Fruit fly (Drosophila melanogaster): Measurements from ENCODE around the gene Arl5.

The Arl5 gene

DNA sequence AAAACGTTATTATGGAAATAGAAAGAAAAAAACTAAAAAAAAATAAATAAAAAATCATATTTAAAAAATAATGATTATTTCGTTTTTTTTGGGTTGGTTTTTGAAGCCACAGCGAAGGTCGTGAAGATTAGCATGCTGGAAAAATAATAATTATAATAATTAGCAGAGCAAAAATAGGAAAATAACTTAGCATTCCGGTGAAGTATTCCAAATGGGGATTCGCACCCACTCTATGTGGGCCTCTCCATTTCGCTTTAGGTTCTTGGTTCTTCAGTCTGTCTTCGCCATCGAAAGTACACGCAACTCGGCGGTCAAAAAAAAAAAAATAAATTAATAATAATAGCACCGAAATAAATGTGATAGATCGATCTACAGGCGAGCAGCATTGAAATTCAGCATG is 28.6 kb upstream of the Arl5 start, which contains the start of gene CG34462:
Gene CG34462, plus strand, starts transcription at position 301 of the 400 bp plus-strand sequence.
- TF ChIP-seq fru (GFP tag; optimal IDR thresholded peaks at IDR 0.05): no peak
- no peak for TF ChIP-seq N (GFP tag; optimal IDR thresholded peaks at IDR 0.05)
- TF ChIP-seq GATAd (GFP tag; optimal IDR thresholded peaks at IDR 0.05): no peak
- TF ChIP-seq Sp1 (GFP tag; optimal IDR thresholded peaks at IDR 0.05): no peak
- no peak for TF ChIP-seq Dif (GFP tag; optimal IDR thresholded peaks at IDR 0.05; ENCODE audit: partially characterized antibody)
- no peak for TF ChIP-seq psq (GFP tag; optimal IDR thresholded peaks at IDR 0.05)
- no peak for TF ChIP-seq br (GFP tag; optimal IDR thresholded peaks at IDR 0.05)
- no peak for TF ChIP-seq dl (GFP tag; optimal IDR thresholded peaks at IDR 0.05; ENCODE audit: insufficient read depth in 1 of 2, partially characterized antibody in 2 of 2)

DNA sequence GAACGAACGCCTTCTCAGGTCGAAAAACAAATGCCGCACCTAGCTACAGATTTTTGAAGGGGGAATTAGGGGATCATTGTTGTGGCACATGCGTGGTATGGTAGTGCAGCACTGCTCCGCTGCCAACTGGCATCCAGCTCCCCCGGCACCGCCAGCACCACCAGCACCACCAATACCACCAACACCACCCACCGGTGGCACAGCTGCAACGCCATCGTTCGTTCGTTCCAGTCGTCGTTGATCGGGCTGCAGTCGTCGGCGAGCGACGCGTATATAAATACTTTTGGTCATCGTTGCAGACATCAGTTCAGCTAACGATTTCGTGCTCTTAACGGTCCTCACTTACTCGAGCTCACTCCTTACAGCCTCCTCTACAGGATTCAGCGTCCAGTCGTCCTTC is 25.9 kb upstream of the Arl5 start, which contains the start of gene CG34461:
Gene CG34461, plus strand, starts transcription at position 301 of the 400 bp plus-strand sequence.
- no peak for TF ChIP-seq usp (GFP tag; optimal IDR thresholded peaks at IDR 0.05)
- no peak for TF ChIP-seq pan (optimal IDR thresholded peaks at IDR 0.05)
- TF ChIP-seq rgr (GFP tag; optimal IDR thresholded peaks at IDR 0.05): no peak
- TF ChIP-seq HLH106 (tag; optimal IDR thresholded peaks at IDR 0.05): no peak
- TF ChIP-seq Myc (optimal IDR thresholded peaks at IDR 0.05): no peak
- TF ChIP-seq sv (GFP tag; optimal IDR thresholded peaks at IDR 0.05): no peak
- TF ChIP-seq Dfd (GFP tag; optimal IDR thresholded peaks at IDR 0.05): no peak
- TF ChIP-seq h (GFP tag; optimal IDR thresholded peaks at IDR 0.05): no peak
- TF ChIP-seq dl (GFP tag; optimal IDR thresholded peaks at IDR 0.05; ENCODE audit: insufficient read depth in 1 of 2, partially characterized antibody in 2 of 2): no peak
- TF ChIP-seq sage (GFP tag; optimal IDR thresholded peaks at IDR 0.05): no peak
- TF ChIP-seq foxo (GFP tag; optimal IDR thresholded peaks at IDR 0.05): no peak

DNA sequence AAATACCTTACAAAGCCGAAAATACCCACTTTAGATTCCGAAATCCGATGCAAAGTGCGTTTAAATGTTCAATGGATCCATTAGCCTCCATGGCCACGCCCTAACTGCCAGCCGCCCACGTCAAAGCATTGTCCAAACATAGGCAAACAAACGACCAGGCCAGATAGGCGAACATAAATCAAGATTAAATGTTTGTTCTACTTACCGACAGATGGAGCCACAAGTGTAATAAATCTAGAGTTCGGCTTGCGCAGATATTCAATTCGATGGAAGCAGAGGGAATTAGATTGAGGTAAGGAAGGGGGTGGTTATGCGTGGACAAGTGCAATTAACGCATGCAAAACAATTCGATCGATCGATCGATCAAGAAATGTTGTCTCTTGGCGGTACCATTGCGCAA is 24.2 kb upstream of the Arl5 start:
- TF ChIP-seq Vsx2 (GFP tag; optimal IDR thresholded peaks at IDR 0.05; ENCODE audit: partially characterized antibody) (no peak), N (GFP tag; optimal IDR thresholded peaks at IDR 0.05) (no peak), dmrt93B (GFP tag; optimal IDR thresholded peaks at IDR 0.05) (no peak), Dfd (GFP tag; optimal IDR thresholded peaks at IDR 0.05) (no peak), Hnf4 (GFP tag; optimal IDR thresholded peaks at IDR 0.05) (no peak), woc (GFP tag; optimal IDR thresholded peaks at IDR 0.05) (no peak), pan (optimal IDR thresholded peaks at IDR 0.05) (no peak), usp (GFP tag; optimal IDR thresholded peaks at IDR 0.05) (no peak), GATAd (GFP tag; optimal IDR thresholded peaks at IDR 0.05) (no peak), Hr78 (GFP tag; optimal IDR thresholded peaks at IDR 0.05) (no peak), Abd-B (GFP tag; optimal IDR thresholded peaks at IDR 0.05) (no peak), Mio (GFP tag; optimal IDR thresholded peaks at IDR 0.05) (no peak), dsf (GFP tag; optimal IDR thresholded peaks at IDR 0.05; ENCODE audit: borderline replicate concordance) (no peak), Dif (GFP tag; optimal IDR thresholded peaks at IDR 0.05; ENCODE audit: partially characterized antibody) (no peak)

DNA sequence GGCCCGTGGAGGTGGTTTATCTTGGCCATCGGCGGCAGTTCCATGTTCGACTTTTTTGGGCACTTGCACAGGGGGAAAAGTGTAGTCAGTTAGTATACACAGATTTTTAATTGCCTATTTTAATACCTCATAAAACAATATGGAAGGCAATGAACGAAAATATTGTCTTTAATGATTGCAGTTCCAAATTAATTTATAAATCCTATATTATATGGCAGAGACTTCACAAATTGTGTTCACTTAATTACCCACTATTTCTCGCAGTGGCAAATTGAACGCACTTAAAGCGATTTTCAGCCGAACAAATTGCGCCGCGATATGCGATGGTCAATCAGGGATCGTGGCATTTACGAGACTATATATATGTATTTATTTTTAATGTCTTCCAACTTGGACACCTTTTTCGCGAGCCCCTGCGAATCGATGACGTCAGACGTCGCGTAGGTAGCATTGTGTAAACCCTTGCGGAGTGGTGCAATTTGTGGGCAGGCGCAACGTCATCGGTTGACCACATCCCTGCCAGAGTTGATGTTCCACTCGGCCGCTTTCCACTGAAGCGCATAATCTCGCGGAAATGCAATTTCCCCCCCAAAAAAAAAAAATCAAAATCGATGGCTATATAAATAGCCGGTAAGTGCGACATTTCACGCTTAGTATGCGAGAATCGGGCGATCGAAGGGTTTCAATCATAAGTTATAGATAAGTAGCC is 20.6 kb upstream of the Arl5 start, which contains the start of gene CG13670:
Gene CG13670, plus strand, starts transcription at position 659 of the 709 bp plus-strand sequence.
- TF ChIP-seq h (GFP tag; optimal IDR thresholded peaks at IDR 0.05) (peak; percentile 37), Hr78 (GFP tag; optimal IDR thresholded peaks at IDR 0.05) (no peak), HLH106 (tag; optimal IDR thresholded peaks at IDR 0.05) (peak; percentile 28), dmrt93B (GFP tag; optimal IDR thresholded peaks at IDR 0.05) (peak; percentile 8)

DNA sequence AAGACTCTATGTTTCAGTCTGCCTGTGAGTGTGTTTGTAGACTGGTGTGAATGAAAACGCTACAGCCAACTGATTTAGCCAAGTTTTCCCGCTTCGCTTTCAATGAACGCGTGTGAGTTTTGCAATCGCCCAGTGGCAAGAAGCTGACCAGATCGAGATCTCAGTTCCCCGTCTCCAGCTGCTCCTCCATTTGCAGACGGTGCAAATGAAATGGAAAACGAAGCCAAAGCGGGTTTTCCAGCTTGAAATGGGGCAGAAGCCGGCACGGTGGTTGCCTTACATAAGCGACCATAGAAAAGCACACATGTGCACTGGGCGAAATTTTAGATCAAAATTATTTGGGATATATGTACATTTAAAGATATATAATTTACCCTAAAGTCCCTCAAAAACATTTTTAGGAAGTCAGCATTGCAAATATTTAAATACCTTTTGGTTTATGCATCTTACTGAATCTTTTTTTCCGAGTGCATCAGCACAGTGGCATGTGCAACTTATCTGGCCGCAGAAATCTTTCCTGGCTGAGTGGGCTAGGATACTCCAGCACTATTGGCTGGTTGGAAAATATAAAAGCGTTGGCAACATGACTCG is 19.4 kb upstream of the Arl5 start, which contains the start of gene CG43059:
Gene CG43059, minus strand, starts transcription at position 51 of the 591 bp plus-strand sequence.
- no peak for TF ChIP-seq Dif (GFP tag; optimal IDR thresholded peaks at IDR 0.05; ENCODE audit: partially characterized antibody)

DNA sequence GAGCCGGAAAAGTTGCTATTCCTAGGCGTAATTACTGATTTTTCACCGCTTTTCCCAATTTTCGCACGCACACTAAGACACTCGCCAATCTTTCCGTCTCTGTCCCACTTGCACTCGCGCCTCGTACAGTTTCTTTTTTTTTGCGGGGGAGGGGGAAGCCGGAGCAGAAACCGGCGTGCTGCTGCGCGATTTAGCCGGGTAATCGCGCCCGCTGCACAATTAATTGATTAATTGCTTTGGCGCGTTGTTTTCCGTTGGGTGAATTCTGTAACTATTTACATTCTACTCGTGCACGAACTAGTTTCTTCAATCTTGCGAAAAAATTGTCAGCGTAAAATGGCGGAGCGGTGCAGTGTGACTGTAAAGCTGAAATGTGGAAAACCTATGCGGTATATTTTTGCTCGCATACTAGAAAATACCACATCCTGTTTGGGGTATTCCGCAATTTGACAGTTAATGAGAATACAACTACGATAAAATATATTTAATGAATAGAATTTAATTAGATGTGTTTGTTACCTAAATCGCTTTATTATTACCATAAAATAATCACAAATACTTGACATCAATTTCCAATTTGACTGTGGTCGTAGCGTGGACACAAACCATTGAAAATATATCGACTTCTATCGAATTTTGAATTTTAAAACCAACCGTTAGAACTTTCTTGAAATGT is 15.6 kb upstream of the Arl5 start, which contains the start of gene Cpsf6:
Gene Cpsf6, minus strand, starts transcription at position 362 of the 676 bp plus-strand sequence.
- TF ChIP-seq jim (GFP tag; optimal IDR thresholded peaks at IDR 0.05) (peak; percentile 86), woc (GFP tag; optimal IDR thresholded peaks at IDR 0.05) (no peak), N (GFP tag; optimal IDR thresholded peaks at IDR 0.05) (peak; percentile 14), lola (GFP tag; optimal IDR thresholded peaks at IDR 0.05) (no peak), sv (GFP tag; optimal IDR thresholded peaks at IDR 0.05) (peak; percentile 50), Jra (GFP tag; optimal IDR thresholded peaks at IDR 0.05) (peak; percentile 28), CG9705 (GFP tag; optimal IDR thresholded peaks at IDR 0.05) (peak; percentile 30), Rel (GFP tag; optimal IDR thresholded peaks at IDR 0.05) (no peak), Rel (tag; optimal IDR thresholded peaks at IDR 0.05) (no peak), HLH106 (tag; optimal IDR thresholded peaks at IDR 0.05) (peak; percentile 62), foxo (GFP tag; optimal IDR thresholded peaks at IDR 0.05) (peak in 1 of 2 experiments; percentile 24), ey (GFP tag; optimal IDR thresholded peaks at IDR 0.05) (peak; percentile 18), CrebA (GFP tag; optimal IDR thresholded peaks at IDR 0.05; ENCODE audit: borderline replicate concordance) (no peak), Hr83 (GFP tag; optimal IDR thresholded peaks at IDR 0.05; ENCODE audit: poor library complexity, severe bottlenecking) (no peak), Hnf4 (GFP tag; optimal IDR thresholded peaks at IDR 0.05) (peak; percentile 46), fru (GFP tag; optimal IDR thresholded peaks at IDR 0.05) (no peak), Sp1 (GFP tag; optimal IDR thresholded peaks at IDR 0.05) (peak; percentile 9), h (GFP tag; optimal IDR thresholded peaks at IDR 0.05) (peak; percentile 40), brk (GFP tag; optimal IDR thresholded peaks at IDR 0.05) (peak; percentile 68)

Measured in whole organism, wandering third instar larva.